Worm (Caenorhabditis elegans): ENCODE results near the gene srt-8.

ce11 chrV:3058996-3059395 is 27.4 kb upstream of the srt-8 start, which contains the start of gene str-244:
- TF ChIP-seq ama-1 (optimal IDR thresholded peaks at IDR 0.05) (no peak), nhr-10 (tag; optimal IDR thresholded peaks at IDR 0.05) (no peak), ZK546.5 (tag; optimal IDR thresholded peaks at IDR 0.05) (no peak), nhr-11 (tag; optimal IDR thresholded peaks at IDR 0.05) (no peak), alr-1 (tag; optimal IDR thresholded peaks at IDR 0.05) (no peak), lsy-2 (tag; optimal IDR thresholded peaks at IDR 0.05) (no peak)

All from whole organism, L2 larva.